Fruit fly (Drosophila melanogaster) whole organism, prepupa: ENCODE data around the gene Alp11.

ENCODE experiments used
- Blimp-1 ChIP-seq: fragments of 200-800 bp; sonication (Bioruptor generic); optimal IDR thresholded peaks from 3 replicates; lab custom pipeline; 2017; ENCODE audit warnings: missing biosample characterization, missing genetic modification characterization, mild to moderate bottlenecking, moderate library complexity, missing genetic modification reagents
- CG10631 ChIP-seq: fragments of 200-800 bp; sonication (Bioruptor generic); optimal IDR thresholded peaks from 2 replicates; lab custom pipeline; 2016; ENCODE audit warnings: missing biosample characterization, missing genetic modification characterization
- CG10669 ChIP-seq: fragments of 200-800 bp; sonication (Bioruptor generic); optimal IDR thresholded peaks from 3 replicates; lab custom pipeline; 2018; ENCODE audit warnings: missing biosample characterization, mild to moderate bottlenecking, missing genetic modification characterization, moderate library complexity
- CG11294 ChIP-seq: fragments of 200-800 bp; sonication (Bioruptor generic); IDR thresholded peaks from 2 replicates; pipeline ENCODE4 v1.3.6; 2022; ENCODE audit warnings: missing biosample characterization, missing genetic modification characterization
- CG11762 ChIP-seq: fragments of 200-800 bp; sonication (Bioruptor generic); optimal IDR thresholded peaks from 3 replicates; lab custom pipeline; 2016; ENCODE audit warnings: missing biosample characterization, missing genetic modification characterization; ENCODE audit not compliant: insufficient read depth
- CG11902 ChIP-seq: fragments of 200-800 bp; sonication (Bioruptor generic); optimal IDR thresholded peaks from 3 replicates; lab custom pipeline; 2016; ENCODE audit warnings: missing biosample characterization, missing genetic modification characterization
- CG15336 ChIP-seq: fragments of 200-800 bp; sonication (Bioruptor generic); IDR thresholded peaks from 2 replicates; pipeline ENCODE4 v1.3.6; 2022; ENCODE audit warnings: missing biosample characterization, missing genetic modification characterization
- CG1621 ChIP-seq: fragments of 200-800 bp; sonication (Bioruptor generic); optimal IDR thresholded peaks from 3 replicates; lab custom pipeline; 2018; ENCODE audit warnings: missing biosample characterization, mild to moderate bottlenecking, missing genetic modification characterization
- CG31627 ChIP-seq: fragments of 200-800 bp; sonication (Bioruptor generic); optimal IDR thresholded peaks from 3 replicates; lab custom pipeline; 2016; ENCODE audit warnings: missing biosample characterization, missing genetic modification characterization
- CG32006 ChIP-seq: fragments of 200-800 bp; sonication (Bioruptor generic); optimal IDR thresholded peaks from 3 replicates; lab custom pipeline; 2017; ENCODE audit warnings: missing biosample characterization, mild to moderate bottlenecking, missing genetic modification characterization
- CG34406 ChIP-seq: fragments of 200-800 bp; sonication (Bioruptor generic); optimal IDR thresholded peaks from 3 replicates; lab custom pipeline; 2016; ENCODE audit warnings: missing biosample characterization, missing genetic modification characterization
- CG4318 ChIP-seq: fragments of 200-800 bp; sonication (Bioruptor generic); optimal IDR thresholded peaks from 3 replicates; lab custom pipeline; 2017; ENCODE audit warnings: missing biosample characterization, mild to moderate bottlenecking, missing genetic modification characterization
- CG6163 ChIP-seq: fragments of 200-800 bp; sonication (Bioruptor generic); IDR thresholded peaks from 3 replicates; pipeline ENCODE4 v1.3.6; 2022; ENCODE audit warnings: missing biosample characterization, missing genetic modification characterization
- CG6276 ChIP-seq: fragments of 200-800 bp; sonication (Bioruptor generic); optimal IDR thresholded peaks from 2 replicates; lab custom pipeline; 2017; ENCODE audit warnings: missing biosample characterization, mild to moderate bottlenecking, missing genetic modification characterization
- CG6792 ChIP-seq: fragments of 200-800 bp; sonication (Bioruptor generic); optimal IDR thresholded peaks from 3 replicates; lab custom pipeline; 2016; ENCODE audit warnings: missing biosample characterization, missing genetic modification characterization
- CG6808 ChIP-seq: fragments of 200-800 bp; sonication (Bioruptor generic); optimal IDR thresholded peaks from 3 replicates; lab custom pipeline; 2017; ENCODE audit warnings: missing biosample characterization, missing genetic modification characterization, mild to moderate bottlenecking, moderate library complexity, missing genetic modification reagents
- CG6854 ChIP-seq: fragments of 200-800 bp; sonication (Bioruptor generic); optimal IDR thresholded peaks from 2 replicates; lab custom pipeline; 2017; ENCODE audit warnings: missing biosample characterization, mild to moderate bottlenecking, missing genetic modification characterization
- CG7368 ChIP-seq: fragments of 200-800 bp; sonication (Bioruptor generic); optimal IDR thresholded peaks from 3 replicates; lab custom pipeline; 2016; ENCODE audit warnings: missing biosample characterization, missing genetic modification characterization
- CG8119 ChIP-seq: fragments of 200-800 bp; sonication (Bioruptor generic); IDR thresholded peaks from 3 replicates; pipeline ENCODE4 v1.3.6; 2022; ENCODE audit warnings: missing biosample characterization, missing genetic modification characterization
- CG8319 ChIP-seq: fragments of 200-800 bp; sonication (Bioruptor generic); optimal IDR thresholded peaks from 3 replicates; lab custom pipeline; 2016; ENCODE audit warnings: missing biosample characterization, missing genetic modification characterization
- CG8632 ChIP-seq: fragments of 200-800 bp; sonication (Bioruptor generic); optimal IDR thresholded peaks from 3 replicates; lab custom pipeline; 2016; ENCODE audit warnings: missing biosample characterization, missing genetic modification characterization
- Eip75B ChIP-seq: fragments of 200-800 bp; sonication (Bioruptor generic); optimal IDR thresholded peaks from 3 replicates; lab custom pipeline; 2016; ENCODE audit warnings: missing biosample characterization, missing genetic modification characterization
- Eip78C ChIP-seq: fragments of 200-800 bp; sonication (Bioruptor generic); peaks from one replicate; lab custom pipeline; 2016; ENCODE audit warnings: missing biosample characterization, missing genetic modification characterization
- Eip93F ChIP-seq: fragments of 200-800 bp; sonication (Bioruptor generic); optimal IDR thresholded peaks from 2 replicates; lab custom pipeline; 2016; ENCODE audit warnings: missing biosample characterization, mild to moderate bottlenecking, missing genetic modification characterization
- Ets21C ChIP-seq: fragments of 200-800 bp; sonication (Bioruptor generic); optimal IDR thresholded peaks from 3 replicates; lab custom pipeline; 2016; ENCODE audit warnings: missing biosample characterization, missing genetic modification characterization
- Ets96B ChIP-seq: fragments of 200-800 bp; optimal IDR thresholded peaks from 2 replicates; lab custom pipeline; 2019; ENCODE audit warnings: missing biosample characterization, mild to moderate bottlenecking, missing genetic modification characterization, moderate library complexity
- Gug ChIP-seq: fragments of 200-800 bp; sonication (Bioruptor generic); IDR thresholded peaks from 2 replicates; pipeline ENCODE4 v1.3.6; 2022; ENCODE audit warnings: missing biosample characterization, missing genetic modification characterization
- Hr38 ChIP-seq: sonication (Bioruptor generic); optimal IDR thresholded peaks from 2 replicates; lab custom pipeline; 2016; ENCODE audit warnings: missing biosample characterization, missing genetic modification characterization
- Hr39 ChIP-seq: fragments of 200-800 bp; sonication (Bioruptor generic); optimal IDR thresholded peaks from 2 replicates; lab custom pipeline; 2016; ENCODE audit warnings: missing biosample characterization, missing genetic modification characterization
- Hr4 ChIP-seq: fragments of 200-800 bp; sonication (Bioruptor generic); optimal IDR thresholded peaks from 3 replicates; lab custom pipeline; 2016; ENCODE audit warnings: missing biosample characterization, missing genetic modification characterization
- Met ChIP-seq: fragments of 200-800 bp; sonication (Bioruptor generic); optimal IDR thresholded peaks from 3 replicates; lab custom pipeline; 2016; ENCODE audit warnings: missing biosample characterization, missing genetic modification characterization
- OdsH ChIP-seq: fragments of 200-800 bp; sonication (Bioruptor generic); optimal IDR thresholded peaks from 3 replicates; lab custom pipeline; 2016; ENCODE audit warnings: missing biosample characterization, missing genetic modification characterization
- Smox ChIP-seq: fragments of 200-800 bp; sonication (Bioruptor generic); optimal IDR thresholded peaks from 3 replicates; lab custom pipeline; 2016; ENCODE audit warnings: missing biosample characterization, missing genetic modification characterization
- Sox102F ChIP-seq: fragments of 200-800 bp; sonication (Bioruptor generic); optimal IDR thresholded peaks from 2 replicates; lab custom pipeline; 2016; ENCODE audit warnings: missing biosample characterization, mild to moderate bottlenecking, missing genetic modification characterization
- Sox14 ChIP-seq: fragments of 200-800 bp; sonication (Bioruptor generic); optimal IDR thresholded peaks from 3 replicates; lab custom pipeline; 2016; ENCODE audit warnings: missing biosample characterization, missing genetic modification characterization
- Sox15 ChIP-seq: fragments of 200-800 bp; sonication (Bioruptor generic); optimal IDR thresholded peaks from 3 replicates; lab custom pipeline; 2016; ENCODE audit warnings: missing biosample characterization, missing genetic modification characterization
- achi ChIP-seq: fragments of 200-800 bp; sonication (Bioruptor generic); optimal IDR thresholded peaks from 3 replicates; lab custom pipeline; 2016; ENCODE audit warnings: missing biosample characterization, missing genetic modification characterization
- acj6 ChIP-seq: fragments of 200-800 bp; sonication (Bioruptor generic); optimal IDR thresholded peaks from 3 replicates; lab custom pipeline; 2016; ENCODE audit warnings: missing biosample characterization, missing genetic modification characterization
- cyc ChIP-seq: fragments of 200-800 bp; sonication (Bioruptor generic); optimal IDR thresholded peaks from 3 replicates; lab custom pipeline; 2016; ENCODE audit warnings: missing biosample characterization, missing genetic modification characterization
- eg ChIP-seq: fragments of 200-800 bp; sonication (Bioruptor generic); IDR thresholded peaks from 3 replicates; pipeline ENCODE4 v1.3.6; 2022; ENCODE audit warnings: missing biosample characterization, missing genetic modification characterization
- esn ChIP-seq: fragments of 200-800 bp; sonication (Bioruptor generic); optimal IDR thresholded peaks from 2 replicates; lab custom pipeline; 2016; ENCODE audit warnings: missing biosample characterization, mild to moderate bottlenecking, missing genetic modification characterization, moderate library complexity
- fd85E ChIP-seq: fragments of 200-800 bp; sonication (Bioruptor generic); optimal IDR thresholded peaks from 3 replicates; lab custom pipeline; 2016; ENCODE audit warnings: missing biosample characterization, missing genetic modification characterization
- lz ChIP-seq: fragments of 200-800 bp; sonication (Bioruptor generic); optimal IDR thresholded peaks from 3 replicates; lab custom pipeline; 2016; ENCODE audit warnings: missing biosample characterization, missing genetic modification characterization
- pdm3 ChIP-seq: fragments of 200-800 bp; sonication (Bioruptor generic); optimal IDR thresholded peaks from 3 replicates; lab custom pipeline; 2016; ENCODE audit warnings: missing biosample characterization, missing genetic modification characterization
- spab ChIP-seq: fragments of 200-800 bp; sonication (Bioruptor generic); optimal IDR thresholded peaks from 2 replicates; lab custom pipeline; 2017; ENCODE audit warnings: missing biosample characterization, mild to moderate bottlenecking, missing genetic modification characterization, missing genetic modification reagents
- ss ChIP-seq, 2 experiments: fragments of 200-800 bp; sonication (Bioruptor generic); optimal IDR thresholded peaks; 2 replicates in 1 of 2; 3 replicates in 1 of 2; lab custom pipeline; 2017 to 2018; ENCODE audit warnings: mild to moderate bottlenecking in 2 of 2, missing biosample characterization in 2 of 2, missing genetic modification characterization in 2 of 2, moderate library complexity in 1 of 2
- topi ChIP-seq: fragments of 200-800 bp; sonication (Bioruptor generic); optimal IDR thresholded peaks from 3 replicates; lab custom pipeline; 2016; ENCODE audit warnings: missing biosample characterization, missing genetic modification characterization
- vri ChIP-seq: fragments of 200-800 bp; sonication (Bioruptor generic); optimal IDR thresholded peaks from 3 replicates; lab custom pipeline; 2016; ENCODE audit warnings: missing biosample characterization, mild to moderate bottlenecking, missing genetic modification characterization

The Alp11 gene

dm6 chrX:15617916-15618315 lies 30.4 kb downstream of the Alp11 start (continued):
- no peak for TF ChIP-seq CG6808
- peak; percentile 20 for TF ChIP-seq topi (GFP tag; lab: Kevin White, UChicago)
- TF ChIP-seq CG8119 (GFP tag; lab: Robert Waterston, UW): peak; percentile 82
- TF ChIP-seq CG6163: peak; percentile 87
- 0 out of 2 replicates have a peak, but pooled peaks have one; percentile 35 for TF ChIP-seq CG11294 (GFP tag; lab: Robert Waterston, UW)
- TF ChIP-seq vri (GFP tag; lab: Kevin White, UChicago): peak; percentile 2
- peak; percentile 35 for TF ChIP-seq Smox (GFP tag; lab: Kevin White, UChicago)
- peak; percentile 69 for TF ChIP-seq CG32006
- peak; percentile 66 for TF ChIP-seq CG6276 (GFP tag; lab: Kevin White, UChicago)
- TF ChIP-seq CG4318 (GFP tag; lab: Kevin White, UChicago): peak; percentile 3
- no peak for TF ChIP-seq Ets21C (GFP tag; lab: Kevin White, UChicago)
- peak; percentile 26 for TF ChIP-seq CG8632
- peak; percentile 3 for TF ChIP-seq Eip75B
- TF ChIP-seq ss (GFP tag; optimal IDR thresholded peaks at IDR 0.05; lab: Kevin White, UChicago): no peak
- TF ChIP-seq Hr4 (GFP tag; lab: Kevin White, UChicago): peak; percentile 49
- TF ChIP-seq CG6854 (GFP tag; lab: Kevin White, UChicago): no peak
- no peak for TF ChIP-seq CG11902
- TF ChIP-seq Hr39: no peak
- TF ChIP-seq CG1621: no peak
- peak; percentile 6 for TF ChIP-seq CG10669 (GFP tag; lab: Kevin White, UChicago)
- peak; percentile 14 for TF ChIP-seq Ets96B (tag; lab: Kevin White, UChicago)
- no peak for TF ChIP-seq CG31627 (GFP tag; lab: Kevin White, UChicago)
- no peak for TF ChIP-seq Blimp-1 (GFP tag; lab: Kevin White, UChicago)
- TF ChIP-seq Sox14 (GFP tag; lab: Kevin White, UChicago): peak; percentile 34
- TF ChIP-seq Sox15: no peak
- TF ChIP-seq Eip93F: no peak
- TF ChIP-seq lz (GFP tag; lab: Kevin White, UChicago): peak; percentile 17
- TF ChIP-seq CG8319: no peak
- no peak for TF ChIP-seq spab (GFP tag; lab: Kevin White, UChicago)
- TF ChIP-seq CG34406 (GFP tag; lab: Kevin White, UChicago): peak; percentile 19
- peak; percentile 47 for TF ChIP-seq pdm3 (GFP tag; lab: Kevin White, UChicago)
- no peak for TF ChIP-seq CG11762 (GFP tag; lab: Kevin White, UChicago)
- no peak for TF ChIP-seq CG7368 (GFP tag; lab: Kevin White, UChicago)
- TF ChIP-seq CG10631: peak; percentile 46
- TF ChIP-seq cyc: no peak

DNA sequence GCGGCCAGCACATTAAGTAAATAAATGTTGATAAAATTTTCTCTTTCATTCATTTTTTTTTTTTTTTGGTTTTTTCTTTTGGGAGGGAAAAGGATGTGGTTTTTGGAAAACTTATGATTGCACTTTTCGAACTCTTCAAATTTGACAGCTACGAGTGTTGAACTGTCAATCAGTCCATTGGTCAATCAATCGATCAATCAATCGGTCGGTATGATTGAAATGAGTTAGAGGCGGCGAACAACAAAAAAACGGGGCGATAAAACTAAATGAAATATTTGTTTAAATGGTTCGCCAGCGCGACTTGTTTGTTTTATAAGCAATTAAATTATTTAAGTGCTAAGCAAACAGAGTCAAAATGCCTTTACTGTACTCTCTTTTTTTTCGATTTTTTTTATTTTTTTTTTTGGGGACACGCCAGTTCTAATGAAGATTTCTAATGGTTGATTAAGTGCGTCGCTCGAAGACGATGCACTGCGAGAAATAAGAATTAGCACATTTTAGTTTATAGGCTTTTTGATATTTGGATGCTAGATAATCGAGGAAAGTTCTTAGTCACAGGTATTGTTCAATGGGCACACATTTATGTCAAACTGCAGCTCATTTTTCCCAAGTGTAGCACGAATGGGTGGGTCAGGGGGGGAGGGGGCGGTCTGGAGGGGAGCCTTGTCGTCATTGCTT lies 31.6 kb downstream of the Alp11 start:
- peak; percentile 38; the same call in 1 of the 2 replicates for TF ChIP-seq CG15336 (GFP tag; lab: Robert Waterston, UW)
- TF ChIP-seq CG8319: no peak
- peak; percentile 57 for TF ChIP-seq CG32006
- TF ChIP-seq Met (GFP tag; lab: Kevin White, UChicago): no peak
- no peak for TF ChIP-seq Sox102F (GFP tag; lab: Kevin White, UChicago)
- peak; percentile 72 for TF ChIP-seq eg (GFP tag; lab: Robert Waterston, UW)
- peak; percentile 16 for TF ChIP-seq pdm3 (GFP tag; lab: Kevin White, UChicago)
- TF ChIP-seq topi (GFP tag; lab: Kevin White, UChicago): peak; percentile 8
- TF ChIP-seq cyc: peak; percentile 9
- peak; percentile 47; the same call in 1 of the 2 replicates for TF ChIP-seq Gug (GFP tag; lab: Robert Waterston, UW)
- TF ChIP-seq CG4318 (GFP tag; lab: Kevin White, UChicago): peak; percentile 8
- TF ChIP-seq acj6 (GFP tag; lab: Kevin White, UChicago): no peak
- TF ChIP-seq Eip75B: no peak
- no peak for TF ChIP-seq Hr38 (GFP tag; lab: Kevin White, UChicago)
- TF ChIP-seq Sox15: peak; percentile 11
- TF ChIP-seq Hr4 (GFP tag; lab: Kevin White, UChicago): peak; percentile 13
- TF ChIP-seq esn (GFP tag; lab: Kevin White, UChicago): peak; percentile 23
- peak; percentile 2 for TF ChIP-seq CG11902
- TF ChIP-seq CG31627 (GFP tag; lab: Kevin White, UChicago): peak; percentile 12
- TF ChIP-seq Eip78C (GFP tag; lab: Kevin White, UChicago): peak; percentile 37
- peak; percentile 31 for TF ChIP-seq CG6792 (GFP tag; lab: Kevin White, UChicago)
- TF ChIP-seq OdsH (GFP tag; lab: Kevin White, UChicago): peak; percentile 23
- TF ChIP-seq fd85E (GFP tag; lab: Kevin White, UChicago): no peak
- TF ChIP-seq CG34406 (GFP tag; lab: Kevin White, UChicago): peak; percentile 11
- TF ChIP-seq CG6163: peak; percentile 62; the same call in 1 of the 3 replicates
- TF ChIP-seq achi (GFP tag; lab: Kevin White, UChicago): peak; percentile 29
- TF ChIP-seq Hr39: peak; percentile 31
- 0 out of 2 replicates have a peak, but pooled peaks have one; percentile 18 for TF ChIP-seq CG11294 (GFP tag; lab: Robert Waterston, UW)
